Fruit fly (Drosophila melanogaster) S2 (cell line): ENCODE results near the gene CG33493.

Experiments used
- CG8478 ChIP-seq: fragments of >200 bp; optimal IDR thresholded peaks from 2 replicates; lab custom pipeline; 2018
- CTCF ChIP-seq, 2 experiments: fragments of >200 bp; optimal IDR thresholded peaks; 2 replicates each; lab custom pipeline; 2018

Gene CG33493

DNA sequence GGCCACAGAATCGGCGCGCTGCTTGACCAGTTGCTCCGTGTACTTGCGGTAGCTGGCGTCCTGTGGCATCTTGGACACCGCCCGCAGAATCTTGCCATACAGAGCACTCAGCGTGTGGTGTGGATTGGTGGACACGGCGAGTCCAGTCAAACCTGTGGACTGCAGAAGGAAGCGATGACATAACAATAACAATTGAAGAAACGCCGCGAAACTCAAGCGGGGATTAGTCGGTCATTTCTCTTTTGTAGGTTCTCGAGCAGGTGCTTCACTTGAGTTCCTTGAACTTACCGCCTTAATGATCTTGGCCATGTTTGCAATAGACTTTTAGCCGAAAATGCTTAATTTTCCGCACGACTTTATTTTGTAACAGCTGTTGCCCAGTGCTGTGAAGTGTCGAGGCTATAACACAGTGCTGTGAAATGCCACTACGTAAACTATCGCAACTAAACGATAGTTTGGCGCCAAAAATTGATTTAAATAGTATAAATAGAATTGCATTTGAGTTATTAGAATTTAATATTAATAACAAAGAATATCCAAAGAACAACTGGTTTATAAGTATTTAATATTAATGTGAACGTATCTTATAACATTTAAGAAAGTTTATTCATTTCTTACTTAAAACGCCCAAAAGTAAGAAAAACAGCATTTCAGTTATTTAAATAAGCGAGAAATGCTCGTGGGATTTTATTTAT is 889 bp upstream of the CG33493 start, which contains the start of gene ND-13B:
ND-13B (minus strand) TSS at position 400 of the 695 bp plus-strand sequence.
- TF ChIP-seq CG8478 (lab: Kevin White, UChicago): no peak
- TF ChIP-seq CTCF (optimal IDR thresholded peaks at IDR 0.05; lab: Kevin White, UChicago): no peak

DNA sequence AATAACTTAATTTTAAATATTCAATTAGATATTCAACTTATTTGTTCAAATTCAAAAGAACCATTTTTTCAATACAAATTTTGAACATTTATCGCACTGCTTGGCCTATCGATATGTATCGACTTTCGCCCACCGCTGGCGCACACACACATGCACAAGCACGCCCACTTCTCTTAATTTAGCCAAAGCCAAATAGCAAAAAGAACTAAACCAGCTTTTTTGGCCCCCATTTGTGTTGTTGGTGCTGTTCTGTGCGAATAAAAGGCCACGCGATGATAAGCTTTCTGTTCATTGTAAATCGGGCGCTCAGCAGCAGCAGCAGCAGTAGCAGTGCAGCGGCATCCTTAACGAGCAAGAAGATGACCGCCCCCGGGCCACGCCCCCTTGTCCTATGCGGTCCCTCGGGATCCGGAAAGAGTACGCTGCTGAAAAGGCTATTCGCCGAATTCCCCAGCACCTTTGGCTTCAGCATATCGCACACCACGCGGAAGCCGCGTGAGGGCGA is 2.0 kb downstream of the CG33493 start, which contains the start of gene CG11811:
CG11811 (plus strand) TSS at position 121 of the 505 bp plus-strand sequence.
- TF ChIP-seq CG8478 (lab: Kevin White, UChicago) (no peak), CTCF (optimal IDR thresholded peaks at IDR 0.05; lab: Kevin White, UChicago) (no peak)

DNA sequence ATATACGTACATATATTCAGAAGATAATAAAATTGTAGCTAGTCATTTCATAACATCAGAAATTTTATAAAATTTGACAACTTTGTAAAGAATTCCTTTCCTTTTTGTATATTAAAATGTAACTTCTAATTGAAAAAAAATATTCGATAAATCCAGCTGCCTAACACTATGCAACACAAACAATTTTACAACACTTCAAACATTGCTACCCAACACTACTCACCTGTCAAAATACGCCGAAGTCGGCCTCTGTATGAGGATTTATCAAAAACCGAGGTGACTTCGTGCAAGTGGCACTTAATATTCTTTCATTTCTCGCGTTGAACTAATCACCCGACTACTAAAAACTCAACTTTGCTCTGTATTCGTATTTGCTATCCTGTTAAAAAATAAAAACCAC is 6.3 kb downstream of the CG33493 start:
- no peak for TF ChIP-seq CTCF (optimal IDR thresholded peaks at IDR 0.05; lab: Kevin White, UChicago)
- no peak for TF ChIP-seq CG8478 (lab: Kevin White, UChicago)

DNA sequence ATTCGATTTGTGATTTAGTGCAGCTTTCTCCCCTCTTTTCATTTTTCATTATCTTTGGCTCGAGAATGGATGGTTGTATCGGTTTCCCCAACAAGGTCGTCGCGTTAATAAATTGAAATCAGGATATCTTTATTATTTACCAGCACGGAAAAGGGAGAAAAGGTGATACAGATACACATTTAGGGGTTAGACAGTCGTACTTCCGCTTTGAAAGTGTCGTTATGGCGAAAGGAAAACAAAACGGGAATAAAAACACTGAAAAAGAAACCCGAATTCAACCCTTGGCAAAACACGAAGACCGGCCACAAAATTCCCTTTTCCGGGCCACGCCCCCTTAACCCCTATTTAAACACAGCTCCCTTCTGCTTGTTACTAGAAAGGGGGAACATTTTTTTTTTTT is 8.5 kb downstream of the CG33493 start:
- TF ChIP-seq CG8478 (lab: Kevin White, UChicago) (no peak), CTCF (optimal IDR thresholded peaks at IDR 0.05; lab: Kevin White, UChicago) (no peak)

DNA sequence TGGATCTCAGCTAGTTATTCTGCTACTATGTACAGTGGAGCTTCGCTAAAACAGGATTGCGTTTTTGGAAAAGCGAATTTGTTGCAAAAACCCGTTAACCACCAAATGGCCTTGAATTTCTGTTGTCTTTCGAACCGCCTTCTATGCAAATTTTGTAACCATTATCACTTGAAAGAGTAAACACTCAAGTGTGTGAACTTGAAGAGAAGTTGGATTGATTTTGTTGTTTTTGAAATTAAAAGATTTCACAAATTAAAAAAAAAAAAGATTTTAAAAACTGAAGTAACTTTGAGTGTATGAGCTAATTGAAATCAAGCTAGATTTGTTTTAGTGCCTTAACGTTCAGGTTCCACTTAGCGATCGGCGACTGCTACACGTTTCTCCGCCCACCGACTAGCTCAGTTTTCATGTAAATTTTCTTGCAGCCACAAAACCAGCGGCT is 9.0 kb downstream of the CG33493 start:
- TF ChIP-seq CG8478 (lab: Kevin White, UChicago): no peak
- no peak for TF ChIP-seq CTCF (optimal IDR thresholded peaks at IDR 0.05; lab: Kevin White, UChicago)

DNA sequence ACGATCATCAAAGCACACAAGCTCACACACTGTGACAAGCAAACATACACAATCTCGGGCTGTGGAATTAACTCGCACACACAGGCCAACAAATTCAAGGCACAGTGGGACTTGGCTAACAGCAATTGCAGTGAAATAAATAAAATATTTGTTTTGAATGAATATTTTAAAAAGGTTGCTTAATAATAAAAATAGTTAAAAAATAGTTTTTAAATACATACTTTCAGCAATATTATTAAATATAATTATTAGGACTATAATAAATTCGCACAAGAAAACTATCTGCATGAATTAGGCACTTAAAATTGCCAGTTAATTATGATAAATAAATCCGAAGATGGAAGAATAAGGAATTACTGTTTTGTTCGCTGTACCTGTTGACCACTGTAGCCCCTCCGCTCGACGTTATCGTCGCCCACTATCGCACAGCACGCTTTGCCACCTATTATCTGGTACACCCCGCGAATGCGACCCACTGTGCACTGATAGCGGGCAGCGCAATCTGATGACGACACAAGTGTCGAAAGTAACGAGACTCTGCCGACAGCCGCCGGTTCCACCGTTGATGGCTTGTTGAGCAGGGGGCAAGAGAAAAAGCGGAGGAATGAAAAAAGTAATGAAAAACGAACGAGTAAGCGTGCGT is 10.1 kb downstream of the CG33493 start:
- TF ChIP-seq CTCF (optimal IDR thresholded peaks at IDR 0.05; lab: Kevin White, UChicago): no peak
- no peak for TF ChIP-seq CG8478 (lab: Kevin White, UChicago)

DNA sequence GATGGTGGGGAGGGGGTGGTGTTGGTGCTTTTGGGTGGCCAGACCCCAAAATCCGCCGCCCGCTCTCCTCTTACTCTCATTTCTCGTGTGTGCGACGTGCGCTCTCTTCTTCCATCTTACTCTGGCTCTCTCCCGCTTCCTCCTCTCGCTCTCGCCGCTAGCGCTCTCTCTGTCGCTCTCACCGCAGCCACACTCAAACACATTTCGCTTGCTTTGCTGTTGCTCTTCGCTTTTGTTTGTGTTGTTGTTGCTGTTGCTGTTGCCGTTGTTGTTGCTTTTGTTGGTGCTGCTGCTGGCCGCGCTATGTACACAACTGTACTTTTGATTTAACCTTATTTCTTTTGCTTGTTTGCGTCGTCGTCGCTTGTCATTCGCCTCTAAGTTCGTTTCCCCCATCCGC is 11.2 kb downstream of the CG33493 start:
- TF ChIP-seq CTCF (optimal IDR thresholded peaks at IDR 0.05; lab: Kevin White, UChicago) (no peak), CG8478 (lab: Kevin White, UChicago) (no peak)

DNA sequence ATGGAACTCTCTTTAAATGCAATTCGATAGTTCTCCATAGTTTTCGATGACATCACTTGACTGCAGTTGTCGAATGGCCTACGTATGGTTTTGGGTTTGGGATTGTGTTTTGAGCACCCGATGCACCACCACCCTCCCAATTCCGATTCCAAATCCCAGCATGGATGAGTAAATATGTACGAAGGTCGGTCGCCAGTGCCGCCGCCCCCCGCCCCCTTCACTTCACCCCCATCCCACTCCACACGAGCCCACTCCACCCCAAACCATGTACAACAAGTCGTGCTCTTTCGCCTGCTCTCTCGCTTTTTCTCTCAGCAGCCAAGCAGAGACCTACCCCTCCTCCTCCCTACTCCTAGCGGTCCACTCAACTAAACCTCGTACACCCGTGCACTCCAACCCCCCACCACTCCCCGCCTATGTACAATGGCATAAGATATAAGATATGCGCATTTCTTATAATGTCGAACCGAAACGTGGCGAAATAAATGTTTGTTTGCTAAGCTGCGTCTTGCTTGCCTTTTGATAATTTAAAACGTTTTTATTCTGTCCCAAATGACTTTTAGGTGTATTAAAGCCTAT is 12.2 kb downstream of the CG33493 start:
- TF ChIP-seq CTCF (optimal IDR thresholded peaks at IDR 0.05; lab: Kevin White, UChicago): no peak
- no peak for TF ChIP-seq CG8478 (lab: Kevin White, UChicago)

DNA sequence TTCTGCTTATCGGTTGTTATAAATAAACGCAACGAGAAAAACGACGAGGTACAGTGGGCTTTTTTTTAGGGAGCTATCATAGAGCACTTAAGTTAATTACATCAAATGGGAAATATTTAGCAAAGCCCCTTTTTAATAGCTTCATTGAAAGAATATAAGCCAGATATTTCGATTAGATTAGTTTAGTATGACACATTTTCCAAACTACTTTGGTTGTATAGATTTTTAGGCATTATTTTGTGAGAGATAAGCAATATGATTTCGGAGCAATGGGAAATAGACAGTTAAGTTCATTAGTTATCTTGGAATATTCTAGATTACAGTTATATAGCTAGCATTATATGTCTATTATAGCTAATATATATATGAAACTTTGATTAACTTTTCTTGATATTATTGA is 12.8 kb downstream of the CG33493 start:
- no peak for TF ChIP-seq CTCF (optimal IDR thresholded peaks at IDR 0.05; lab: Kevin White, UChicago)
- no peak for TF ChIP-seq CG8478 (lab: Kevin White, UChicago)

DNA sequence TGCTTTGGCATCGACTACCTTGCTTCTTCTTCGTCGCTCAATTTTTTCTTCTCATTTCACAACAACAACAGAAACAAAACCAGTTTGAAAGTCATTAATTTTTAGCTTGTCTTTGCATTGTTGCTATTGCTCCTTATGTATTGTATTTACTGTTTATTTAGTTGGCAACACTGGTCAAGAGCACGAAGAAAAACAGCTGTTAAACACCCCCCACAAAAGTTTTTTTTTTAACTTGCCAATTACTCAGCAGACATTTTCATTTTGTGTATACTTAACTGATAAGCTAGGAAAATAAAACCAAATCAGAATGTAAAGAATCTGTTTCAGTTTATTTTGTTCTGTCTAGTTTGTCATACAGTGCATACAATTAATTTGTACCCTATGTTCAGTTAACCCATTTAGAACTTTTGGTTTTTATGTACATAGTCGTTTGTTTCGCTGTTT is 13.2 kb downstream of the CG33493 start:
- no peak for TF ChIP-seq CTCF (optimal IDR thresholded peaks at IDR 0.05; lab: Kevin White, UChicago)
- no peak for TF ChIP-seq CG8478 (lab: Kevin White, UChicago)

DNA sequence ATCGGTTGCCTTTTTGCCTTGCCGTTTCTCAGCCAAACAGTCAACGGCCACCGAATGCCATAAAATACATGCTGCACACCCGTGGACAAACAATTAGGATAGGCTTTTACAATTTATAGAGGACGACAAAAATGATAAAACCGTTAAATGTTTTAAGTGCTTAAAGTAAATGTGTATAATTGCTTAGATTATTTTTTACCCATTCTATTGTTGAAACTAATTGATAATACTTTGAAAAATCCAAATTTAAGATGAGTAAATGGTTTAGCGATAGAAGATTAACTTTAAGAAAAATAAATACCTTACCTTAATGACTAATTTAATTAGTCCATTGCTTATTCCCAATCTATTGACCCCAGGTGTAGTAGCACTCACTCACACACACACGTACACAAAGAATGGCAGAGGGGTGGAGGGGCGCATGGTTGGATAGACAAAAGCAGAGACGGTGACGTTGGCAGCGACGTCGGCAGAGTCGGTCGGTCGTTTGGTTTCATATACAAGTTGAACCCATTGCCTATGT is 14.4 kb downstream of the CG33493 start:
- TF ChIP-seq CTCF (optimal IDR thresholded peaks at IDR 0.05; lab: Kevin White, UChicago): no peak
- no peak for TF ChIP-seq CG8478 (lab: Kevin White, UChicago)

DNA sequence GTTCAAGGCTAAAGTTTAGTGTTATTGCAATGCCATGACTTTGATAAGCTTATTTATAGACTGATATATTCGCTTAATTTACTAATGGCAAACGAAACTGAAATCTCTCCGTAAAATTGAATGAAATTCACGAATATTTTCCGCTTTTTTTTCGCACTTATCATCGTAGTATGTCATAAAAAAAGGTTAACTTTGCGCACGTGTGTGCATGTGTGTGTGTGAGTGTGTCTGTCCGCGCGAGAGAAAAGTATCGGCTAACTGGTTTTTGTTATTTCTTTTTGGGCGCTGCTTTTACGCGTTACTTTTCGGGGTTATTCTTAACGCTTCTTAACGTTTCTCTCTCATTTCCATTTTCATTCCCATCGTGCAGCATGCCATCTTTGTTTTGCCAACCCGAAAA is 15.2 kb downstream of the CG33493 start:
- TF ChIP-seq CTCF (optimal IDR thresholded peaks at IDR 0.05; lab: Kevin White, UChicago) (no peak), CG8478 (lab: Kevin White, UChicago) (no peak)

DNA sequence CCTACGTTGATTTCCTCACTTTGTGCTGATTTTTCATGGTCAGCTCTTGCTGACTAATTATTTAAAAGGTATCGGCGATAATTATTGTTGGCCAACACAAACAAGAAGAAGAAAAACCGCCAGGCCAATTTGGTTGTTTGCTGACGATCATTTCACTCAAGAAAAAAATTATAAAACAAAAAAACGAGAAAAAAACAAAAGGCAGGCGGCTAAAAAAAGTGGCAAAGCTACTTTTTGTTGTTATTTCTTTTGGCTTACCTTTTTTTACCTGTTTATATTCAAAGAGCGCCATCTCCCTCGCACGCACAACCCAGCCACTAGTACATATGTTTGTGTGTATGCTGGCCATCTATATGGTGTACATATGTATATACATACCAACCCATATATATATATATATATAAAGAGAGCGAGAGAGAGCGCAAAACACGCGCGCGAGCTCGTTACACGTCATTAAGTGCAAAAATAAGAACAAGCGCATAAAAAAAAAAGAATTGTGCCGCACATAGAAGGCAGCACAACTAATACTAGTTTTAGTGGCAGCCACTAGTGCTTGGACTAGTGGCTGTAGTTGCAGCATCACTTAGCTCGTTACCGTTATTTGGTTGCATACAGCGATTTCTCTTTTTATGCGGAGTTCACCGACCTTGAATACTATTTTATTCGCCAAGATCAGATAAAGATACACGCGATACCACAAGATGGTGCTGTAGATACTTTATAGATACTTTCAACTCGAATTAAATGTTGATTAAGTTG is 17.2 kb downstream of the CG33493 start:
- TF ChIP-seq CG8478 (lab: Kevin White, UChicago): no peak
- TF ChIP-seq CTCF (optimal IDR thresholded peaks at IDR 0.05; lab: Kevin White, UChicago): no peak

DNA sequence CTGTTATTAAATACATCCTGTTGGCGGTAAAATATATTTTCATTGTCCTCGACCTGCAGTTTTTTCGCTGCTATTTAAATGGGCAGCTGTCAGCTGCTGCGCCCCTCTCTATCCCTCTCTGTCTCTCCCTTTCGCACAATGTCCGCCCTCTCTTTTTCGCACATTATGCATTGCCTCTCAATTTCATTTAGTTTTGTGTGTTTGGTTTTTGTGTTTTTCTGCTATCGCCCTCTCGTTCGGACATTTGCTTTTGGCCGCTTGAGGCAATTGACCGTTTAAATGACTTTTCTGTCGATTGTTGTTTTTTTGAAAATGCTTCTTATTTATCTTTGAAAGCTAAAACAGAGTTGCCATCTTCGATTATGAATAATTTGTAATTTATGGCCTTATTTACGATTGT is 18.0 kb downstream of the CG33493 start:
- TF ChIP-seq CG8478 (lab: Kevin White, UChicago) (no peak), CTCF (optimal IDR thresholded peaks at IDR 0.05; lab: Kevin White, UChicago) (no peak)
